Worm (Caenorhabditis elegans) whole organism, midembryonic: ENCODE measurements around the gene W04G3.12.

Source experiments
- flt-1 ChIP-seq: fragments of 200-800 bp; sonication (Bioruptor generic); IDR thresholded peaks from 2 replicates; pipeline ENCODE4 v1.3.6; 2022; ENCODE audit warnings: missing genetic modification characterization, missing compliant biosample characterization
- ref-1 ChIP-seq: fragments of 200-800 bp; sonication (Bioruptor generic); conservative IDR thresholded peaks from 2 replicates; pipeline ENCODE4 v1.3.6; 2022; ENCODE audit warnings: missing genetic modification reagents, missing genetic modification characterization, missing compliant biosample characterization
- ztf-23 ChIP-seq: fragments of 200-800 bp; sonication (Bioruptor generic); IDR thresholded peaks from 2 replicates; pipeline ENCODE4 v1.3.6; 2022; ENCODE audit warnings: missing genetic modification reagents, missing genetic modification characterization, missing compliant biosample characterization

ce11 chrX:11123998-11124397 is 47.4 kb upstream of the W04G3.12 start:
- TF ChIP-seq ztf-23 (GFP tag; lab: Robert Waterston, UW) = no peak
- no peak for TF ChIP-seq ref-1 (GFP tag; lab: Robert Waterston, UW)
- no peak for TF ChIP-seq flt-1 (GFP tag; lab: Robert Waterston, UW)
